Fruit fly (Drosophila melanogaster): Measurements from ENCODE around the gene Cpr64Ac.

Gene Cpr64Ac

dm6 chr3L:4239442-4240322 lies 27.0 kb upstream of the Cpr64Ac start, which contains the start of gene Sqor (continued):
- peak; percentile 16; the same call in 1 of the 3 replicates for TF ChIP-seq HLH4C (GFP tag; IDR thresholded peaks at IDR 0.05; ENCODE audit: partially characterized antibody)
- TF ChIP-seq CG31441 (GFP tag; IDR thresholded peaks at IDR 0.05), result peak; percentile 76
- peak; percentile 88 for TF ChIP-seq CG9876 (GFP tag; optimal IDR thresholded peaks at IDR 0.05)
- peak; percentile 83 for TF ChIP-seq CG17385 (GFP tag; optimal IDR thresholded peaks at IDR 0.05)
- TF ChIP-seq CG3847 (GFP tag; IDR thresholded peaks at IDR 0.05), result peak; percentile 82
- TF ChIP-seq TFAM (GFP tag; optimal IDR thresholded peaks at IDR 0.05), result no peak
- peak; percentile 89 for TF ChIP-seq CG7839 (tag; optimal IDR thresholded peaks at IDR 0.05)
- no peak for TF ChIP-seq mld (GFP tag; IDR thresholded peaks at IDR 0.05; ENCODE audit: partially characterized antibody)
- peak; percentile 20 for TF ChIP-seq cg (GFP tag; optimal IDR thresholded peaks at IDR 0.05)
- no peak for TF ChIP-seq CG10431 (GFP tag; optimal IDR thresholded peaks at IDR 0.05)
- TF ChIP-seq CTCF (GFP tag; optimal IDR thresholded peaks at IDR 0.05), result peak; percentile 89
- peak; percentile 79 for TF ChIP-seq p53 (GFP tag; optimal IDR thresholded peaks at IDR 0.05)
- TF ChIP-seq CG12659 (GFP tag; optimal IDR thresholded peaks at IDR 0.05), result peak; percentile 91
- peak; percentile 74 for TF ChIP-seq CG11247 (GFP tag; IDR thresholded peaks at IDR 0.05)
- no peak for TF ChIP-seq prd (optimal IDR thresholded peaks at IDR 0.05)
- TF ChIP-seq prd (GFP tag; IDR thresholded peaks at IDR 0.05), result peak; percentile 73
- peak; percentile 77 for TF ChIP-seq Hmx (GFP tag; optimal IDR thresholded peaks at IDR 0.05)
- peak; percentile 49 for TF ChIP-seq CG15073 (GFP tag; optimal IDR thresholded peaks at IDR 0.05)
- TF ChIP-seq CG1792 (GFP tag; optimal IDR thresholded peaks at IDR 0.05), result peak; percentile 85
- TF ChIP-seq CG12104 (GFP tag; optimal IDR thresholded peaks at IDR 0.05), result peak; percentile 74
- TF ChIP-seq eyg (GFP tag; optimal IDR thresholded peaks at IDR 0.05), result peak; percentile 87
- TF ChIP-seq HLHmδ (GFP tag; optimal IDR thresholded peaks at IDR 0.05), result no peak
- TF ChIP-seq pros (GFP tag; optimal IDR thresholded peaks at IDR 0.05), result peak; percentile 27
- TF ChIP-seq CkIIα-i1 (GFP tag; IDR thresholded peaks at IDR 0.05), result no peak; the same call in 1 of the 2 replicates
- 0 out of 3 replicates have a peak, but pooled peaks have one; percentile 13 for TF ChIP-seq croc (GFP tag; conservative IDR thresholded peaks at IDR 0.05)
- peak; percentile 78 to 90 for TF ChIP-seq dpn (GFP tag; optimal IDR thresholded peaks at IDR 0.05)
- TF ChIP-seq CG18011 (GFP tag; optimal IDR thresholded peaks at IDR 0.05), result peak; percentile 80
- TF ChIP-seq usp (GFP tag; optimal IDR thresholded peaks at IDR 0.05), result no peak
- peak; percentile 47 for TF ChIP-seq ssp (GFP tag; IDR thresholded peaks at IDR 0.05)
- peak; percentile 83 for TF ChIP-seq corto (GFP tag; optimal IDR thresholded peaks at IDR 0.05)
- TF ChIP-seq CG13894 (tag; optimal IDR thresholded peaks at IDR 0.05), result peak; percentile 85
- TF ChIP-seq CG9932 (GFP tag; IDR thresholded peaks at IDR 0.05), result peak; percentile 82
- peak; percentile 89 for TF ChIP-seq lilli (GFP tag; optimal IDR thresholded peaks at IDR 0.05)
- peak; percentile 81 for TF ChIP-seq CG13624 (GFP tag; optimal IDR thresholded peaks at IDR 0.05)
- TF ChIP-seq gem (tag; optimal IDR thresholded peaks at IDR 0.05), result peak; percentile 92
- TF ChIP-seq Bgb (GFP tag; IDR thresholded peaks at IDR 0.05; ENCODE audit: partially characterized antibody), result peak; percentile 36; the same call in 1 of the 2 replicates
- no peak for TF ChIP-seq hth (optimal IDR thresholded peaks at IDR 0.05)
- peak; percentile 82 for TF ChIP-seq HHEX (GFP tag; optimal IDR thresholded peaks at IDR 0.05)
- TF ChIP-seq dan (GFP tag; IDR thresholded peaks at IDR 0.05), result no peak
- TF ChIP-seq caup (GFP tag; optimal IDR thresholded peaks at IDR 0.05; ENCODE audit: severe bottlenecking), result peak; percentile 87
- TF ChIP-seq CG16813 (GFP tag; IDR thresholded peaks at IDR 0.05; ENCODE audit: partially characterized antibody), result no peak
- peak; percentile 86 for TF ChIP-seq fd3F (GFP tag; optimal IDR thresholded peaks at IDR 0.05)
- peak; percentile 95 for TF ChIP-seq row (GFP tag; IDR thresholded peaks at IDR 0.05)
- peak; percentile 56 for TF ChIP-seq CG10267 (tag; optimal IDR thresholded peaks at IDR 0.05)
- no peak for TF ChIP-seq bigmax (GFP tag; optimal IDR thresholded peaks at IDR 0.05)
- TF ChIP-seq CG8388 (GFP tag; optimal IDR thresholded peaks at IDR 0.05), result peak; percentile 68
- peak; percentile 85 for TF ChIP-seq CG11504 (tag; optimal IDR thresholded peaks at IDR 0.05)
- peak; percentile 88 for TF ChIP-seq dmrt99B (tag; optimal IDR thresholded peaks at IDR 0.05)

Measured in whole organism, embryonic.